Worm (Caenorhabditis elegans) whole organism, L2 larva: ENCODE results near the gene dhs-16.

Source experiments
- C34F6.9 ChIP-seq: fragments of 150-350 bp; optimal IDR thresholded peaks from 2 replicates; lab custom pipeline; 2014; ENCODE audit warnings: missing biosample characterization, missing genetic modification characterization
- F13H6.1 ChIP-seq: sonication (generic microtip); optimal IDR thresholded peaks from 2 replicates; lab custom pipeline; 2016; ENCODE audit warnings: missing genetic modification characterization, missing compliant biosample characterization
- R02D3.7 ChIP-seq: fragments of 150-350 bp; optimal IDR thresholded peaks from 2 replicates; lab custom pipeline; 2014; ENCODE audit warnings: missing biosample characterization, missing genetic modification characterization
- alr-1 ChIP-seq: fragments of 150-350 bp; optimal IDR thresholded peaks from 2 replicates; lab custom pipeline; 2014; ENCODE audit warnings: missing biosample characterization, missing genetic modification characterization
- aly-2 ChIP-seq: fragments of 150-350 bp; optimal IDR thresholded peaks from 2 replicates; lab custom pipeline; 2014; ENCODE audit warnings: missing biosample characterization, missing genetic modification characterization
- ama-1 ChIP-seq: fragments of 150-350 bp; optimal IDR thresholded peaks from 2 replicates; lab custom pipeline; 2018; ENCODE audit warnings: inconsistent platforms
- blmp-1 ChIP-seq: sonication (generic microtip); optimal IDR thresholded peaks from 2 replicates; lab custom pipeline; 2017; ENCODE audit warnings: missing genetic modification characterization, mild to moderate bottlenecking, missing compliant biosample characterization, antibody characterized with exemption, moderate library complexity; ENCODE audit not compliant: insufficient read depth
- ceh-16 ChIP-seq: fragments of 150-350 bp; optimal IDR thresholded peaks from 2 replicates; lab custom pipeline; 2014; ENCODE audit warnings: missing biosample characterization, missing genetic modification characterization
- ceh-82 ChIP-seq: fragments of 150-350 bp; optimal IDR thresholded peaks from 2 replicates; lab custom pipeline; 2014; ENCODE audit warnings: missing biosample characterization, missing genetic modification characterization
- crh-2 ChIP-seq: sonication (generic microtip); optimal IDR thresholded peaks from 2 replicates; lab custom pipeline; 2017; ENCODE audit warnings: missing biosample characterization, missing genetic modification characterization
- egl-27 ChIP-seq: sonication (generic microtip); optimal IDR thresholded peaks from 3 replicates; lab custom pipeline; 2017; ENCODE audit warnings: missing biosample characterization, missing genetic modification reagents, missing genetic modification characterization
- elt-1 ChIP-seq: fragments of 150-350 bp; optimal IDR thresholded peaks from 2 replicates; lab custom pipeline; 2014; ENCODE audit warnings: missing biosample characterization, missing genetic modification characterization
- elt-3 ChIP-seq: sonication (generic microtip); optimal IDR thresholded peaks from 2 replicates; lab custom pipeline; 2017; ENCODE audit warnings: missing biosample characterization, missing genetic modification characterization
- fos-1 ChIP-seq: fragments of 150-350 bp; optimal IDR thresholded peaks from 2 replicates; lab custom pipeline; 2014; ENCODE audit warnings: missing biosample characterization, missing genetic modification characterization
- gmeb-1 ChIP-seq: fragments of 150-350 bp; optimal IDR thresholded peaks from 2 replicates; lab custom pipeline; 2014; ENCODE audit warnings: missing biosample characterization, missing genetic modification characterization
- lin-11 ChIP-seq: fragments of 150-350 bp; sonication (generic microtip); optimal IDR thresholded peaks from 2 replicates; lab custom pipeline; 2014; ENCODE audit warnings: missing biosample characterization, missing genetic modification characterization, inconsistent platforms, mixed read lengths
- lin-13 ChIP-seq: fragments of 150-350 bp; optimal IDR thresholded peaks from 2 replicates; lab custom pipeline; 2014; ENCODE audit warnings: missing biosample characterization, missing genetic modification reagents, missing genetic modification characterization
- lin-39 ChIP-seq: fragments of 150-350 bp; optimal IDR thresholded peaks from 2 replicates; lab custom pipeline; 2014; ENCODE audit warnings: missing biosample characterization, missing genetic modification reagents, missing genetic modification characterization
- lsy-2 ChIP-seq, 2 experiments: fragments of 150-350 bp in 1 of 2; sonication (generic microtip) in 1 of 2; optimal IDR thresholded peaks; 2 replicates each; lab custom pipeline; 2014 to 2017; ENCODE audit warnings: missing biosample characterization in 2 of 2, missing genetic modification characterization in 2 of 2
- mab-5 ChIP-seq: fragments of 150-350 bp; optimal IDR thresholded peaks from 2 replicates; lab custom pipeline; 2014; ENCODE audit warnings: missing biosample characterization, missing genetic modification characterization
- mbf-1 ChIP-seq: sonication (generic microtip); optimal IDR thresholded peaks from 2 replicates; lab custom pipeline; 2017; ENCODE audit warnings: missing biosample characterization, missing genetic modification characterization
- nhr-11 ChIP-seq: fragments of 150-350 bp; optimal IDR thresholded peaks from 2 replicates; lab custom pipeline; 2014; ENCODE audit warnings: missing biosample characterization, missing genetic modification characterization
- nhr-129 ChIP-seq: fragments of 150-350 bp; optimal IDR thresholded peaks from 2 replicates; lab custom pipeline; 2014; ENCODE audit warnings: missing biosample characterization, missing genetic modification characterization
- nhr-21 ChIP-seq: fragments of 150-350 bp; optimal IDR thresholded peaks from 2 replicates; lab custom pipeline; 2014; ENCODE audit warnings: missing biosample characterization, missing genetic modification characterization
- nhr-237 ChIP-seq: fragments of 150-350 bp; optimal IDR thresholded peaks from 2 replicates; lab custom pipeline; 2014; ENCODE audit warnings: missing biosample characterization, missing genetic modification characterization
- nhr-25 ChIP-seq: fragments of 150-350 bp; sonication (generic microtip); optimal IDR thresholded peaks from 3 replicates; lab custom pipeline; 2014; ENCODE audit warnings: missing biosample characterization, missing genetic modification characterization
- nhr-6 ChIP-seq: fragments of 150-350 bp; optimal IDR thresholded peaks from 2 replicates; lab custom pipeline; 2014; ENCODE audit warnings: missing biosample characterization, missing genetic modification characterization
- peb-1 ChIP-seq: fragments of 150-350 bp; optimal IDR thresholded peaks from 2 replicates; lab custom pipeline; 2014; ENCODE audit warnings: missing biosample characterization, missing genetic modification characterization
- sem-4 ChIP-seq: fragments of 150-350 bp; optimal IDR thresholded peaks from 2 replicates; lab custom pipeline; 2014; ENCODE audit warnings: missing biosample characterization, missing genetic modification reagents, missing genetic modification characterization
- skn-1 ChIP-seq: sonication (generic microtip); optimal IDR thresholded peaks from 2 replicates; lab custom pipeline; 2017; ENCODE audit warnings: missing biosample characterization, missing genetic modification characterization
- sma-9 ChIP-seq, 2 experiments: fragments of 150-350 bp in 1 of 2; sonication (generic microtip) in 1 of 2; optimal IDR thresholded peaks; 2 replicates each; lab custom pipeline; 2014 to 2016; ENCODE audit warnings: missing genetic modification characterization in 2 of 2, mild to moderate bottlenecking in 1 of 2, missing biosample characterization in 1 of 2, missing compliant biosample characterization in 1 of 2, missing genetic modification reagents in 1 of 2, moderate library complexity in 1 of 2
- snpc-4 ChIP-seq: fragments of 150-350 bp; optimal IDR thresholded peaks from 2 replicates; lab custom pipeline; 2014; ENCODE audit warnings: missing biosample characterization, missing genetic modification characterization
- unc-39 ChIP-seq: fragments of 150-350 bp; optimal IDR thresholded peaks from 2 replicates; lab custom pipeline; 2014; ENCODE audit warnings: missing biosample characterization, missing genetic modification characterization
- unc-55 ChIP-seq: fragments of 150-350 bp; sonication (generic microtip); optimal IDR thresholded peaks from 3 replicates; lab custom pipeline; 2014; ENCODE audit warnings: missing biosample characterization, missing genetic modification reagents, missing genetic modification characterization
- unc-62 ChIP-seq: fragments of 150-350 bp; optimal IDR thresholded peaks from 2 replicates; lab custom pipeline; 2014; ENCODE audit warnings: missing biosample characterization, missing genetic modification reagents, missing genetic modification characterization
- zag-1 ChIP-seq: fragments of 150-350 bp; optimal IDR thresholded peaks from 2 replicates; lab custom pipeline; 2014; ENCODE audit warnings: missing biosample characterization, missing genetic modification characterization
- ztf-1 ChIP-seq: fragments of 200-800 bp; sonication (Bioruptor generic); conservative IDR thresholded peaks from 2 replicates; pipeline ENCODE4 v1.3.6; 2022; ENCODE audit warnings: missing genetic modification characterization, missing compliant biosample characterization
- ztf-11 ChIP-seq: sonication (generic microtip); optimal IDR thresholded peaks from 2 replicates; lab custom pipeline; 2017; ENCODE audit warnings: missing biosample characterization, missing genetic modification characterization
- ztf-4 ChIP-seq: fragments of 150-350 bp; optimal IDR thresholded peaks from 2 replicates; lab custom pipeline; 2014; ENCODE audit warnings: missing biosample characterization, missing genetic modification characterization

Gene dhs-16

DNA sequence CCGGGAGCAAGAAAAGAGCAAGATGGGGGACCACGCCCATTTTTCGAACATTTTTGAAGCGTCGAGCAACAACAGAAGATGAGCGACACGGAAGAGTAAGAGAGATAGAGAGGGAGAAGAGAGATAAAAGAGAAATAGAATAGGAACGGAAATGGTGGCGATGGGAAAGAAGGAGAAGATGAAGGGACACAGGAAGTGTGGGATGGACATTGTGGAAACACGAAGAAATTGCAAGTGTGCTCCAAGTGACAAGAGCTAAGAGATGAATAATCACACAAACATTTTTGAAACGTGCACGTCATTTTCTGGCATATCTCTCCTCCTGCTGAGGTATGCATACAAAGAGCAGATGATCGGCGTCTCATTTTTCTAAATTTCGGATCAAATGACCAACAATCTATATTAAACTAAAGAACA is 47.0 kb downstream of the dhs-16 start (continued):
- TF ChIP-seq alr-1 (no peak), sem-4 (tag; lab: Kevin White, UChicago) (peak; percentile 48), aly-2 (no peak), snpc-4 (tag; lab: Kevin White, UChicago) (peak; percentile 29), R02D3.7 (tag; lab: Kevin White, UChicago) (no peak), nhr-21 (tag; lab: Kevin White, UChicago) (no peak), nhr-25 (tag; lab: Kevin White, UChicago) (no peak)

DNA sequence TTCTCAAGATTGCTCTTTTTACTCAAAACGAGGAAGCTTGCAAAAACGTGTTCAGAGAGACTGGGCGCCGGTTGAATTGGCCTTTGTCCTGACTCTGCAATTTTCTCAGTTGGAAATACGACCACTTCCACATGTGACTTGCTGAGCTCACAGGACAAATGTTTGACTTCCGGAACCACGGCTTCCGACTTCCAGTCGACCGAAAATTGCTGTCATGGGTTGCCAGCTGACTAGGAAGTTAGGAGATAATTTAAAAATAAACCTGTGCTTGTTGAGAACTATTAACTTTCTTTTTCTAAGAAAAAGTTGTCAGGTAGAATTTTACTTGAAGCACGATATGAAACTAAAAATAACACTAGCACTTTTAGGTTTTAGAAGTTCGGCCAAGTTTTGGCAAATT is 48.0 kb downstream of the dhs-16 start:
- TF ChIP-seq lin-39 (tag; lab: Kevin White, UChicago) (no peak), sma-9 (GFP tag; optimal IDR thresholded peaks at IDR 0.05; lab: Kevin White, UChicago) (peak; percentile 67), sma-9 (tag; optimal IDR thresholded peaks at IDR 0.05; lab: Kevin White, UChicago) (no peak), blmp-1 (tag; lab: Kevin White, UChicago) (no peak), ztf-1 (no peak)

DNA sequence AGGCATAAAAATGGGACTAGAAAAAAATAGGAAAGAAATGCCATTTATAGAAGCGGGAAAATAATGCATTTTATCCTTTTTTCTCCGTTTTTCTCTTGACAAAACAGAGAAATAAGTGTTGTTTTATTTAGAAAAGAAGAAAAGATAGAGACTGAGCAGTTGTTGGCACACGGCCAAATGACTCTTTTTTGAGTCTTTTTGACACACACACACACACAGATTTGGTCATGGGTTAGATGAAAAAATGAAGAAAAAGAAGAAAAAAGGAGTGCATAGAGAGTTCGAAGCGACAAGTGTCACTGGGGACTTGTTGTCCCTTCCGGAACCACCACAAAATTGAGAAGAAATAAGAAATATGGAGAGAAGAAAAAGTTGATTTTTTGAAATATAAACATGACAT is 50.0 kb downstream of the dhs-16 start:
- no peak for TF ChIP-seq ceh-82 (tag; lab: Kevin White, UChicago)
- no peak for TF ChIP-seq elt-1 (tag; lab: Kevin White, UChicago)
- TF ChIP-seq ceh-16 (tag; lab: Kevin White, UChicago): no peak
- no peak for TF ChIP-seq ama-1 (lab: Kevin White, UChicago)
- TF ChIP-seq sem-4 (tag; lab: Kevin White, UChicago): no peak
- no peak for TF ChIP-seq nhr-6 (tag; lab: Kevin White, UChicago)
- no peak for TF ChIP-seq mbf-1 (tag; lab: Kevin White, UChicago)
- no peak for TF ChIP-seq ztf-11 (tag; lab: Kevin White, UChicago)
- no peak for TF ChIP-seq unc-55 (GFP tag; lab: Kevin White, UChicago)
- TF ChIP-seq lin-13: no peak
- TF ChIP-seq fos-1: no peak
- no peak for TF ChIP-seq egl-27 (tag; lab: Kevin White, UChicago)
- peak; percentile 23 for TF ChIP-seq crh-2 (tag; lab: Kevin White, UChicago)
- TF ChIP-seq alr-1: no peak
- TF ChIP-seq ztf-1: no peak
- TF ChIP-seq ztf-4 (tag; lab: Kevin White, UChicago): no peak
- no peak for TF ChIP-seq unc-39 (tag; lab: Kevin White, UChicago)
- TF ChIP-seq nhr-129: peak; percentile 56
- no peak for TF ChIP-seq nhr-11 (tag; lab: Kevin White, UChicago)
- peak; percentile 53 for TF ChIP-seq mab-5 (tag; lab: Kevin White, UChicago)
- TF ChIP-seq nhr-25 (tag; lab: Kevin White, UChicago): no peak
- TF ChIP-seq zag-1 (tag; lab: Kevin White, UChicago): peak; percentile 58
- no peak for TF ChIP-seq gmeb-1 (tag; lab: Kevin White, UChicago)
- TF ChIP-seq lsy-2 (tag; optimal IDR thresholded peaks at IDR 0.05; lab: Kevin White, UChicago): peak in 1 of 2 experiments; percentile 51
- peak; percentile 37 for TF ChIP-seq F13H6.1 (tag; lab: Kevin White, UChicago)
- TF ChIP-seq lin-11 (tag; lab: Kevin White, UChicago): no peak
- peak; percentile 65 for TF ChIP-seq C34F6.9 (tag; lab: Kevin White, UChicago)
- peak; percentile 1 for TF ChIP-seq sma-9 (GFP tag; optimal IDR thresholded peaks at IDR 0.05; lab: Kevin White, UChicago)
- no peak for TF ChIP-seq sma-9 (tag; optimal IDR thresholded peaks at IDR 0.05; lab: Kevin White, UChicago)
- no peak for TF ChIP-seq aly-2
- TF ChIP-seq elt-3 (tag; lab: Kevin White, UChicago): no peak
- TF ChIP-seq, all 48 proteins: peak for 8

DNA sequence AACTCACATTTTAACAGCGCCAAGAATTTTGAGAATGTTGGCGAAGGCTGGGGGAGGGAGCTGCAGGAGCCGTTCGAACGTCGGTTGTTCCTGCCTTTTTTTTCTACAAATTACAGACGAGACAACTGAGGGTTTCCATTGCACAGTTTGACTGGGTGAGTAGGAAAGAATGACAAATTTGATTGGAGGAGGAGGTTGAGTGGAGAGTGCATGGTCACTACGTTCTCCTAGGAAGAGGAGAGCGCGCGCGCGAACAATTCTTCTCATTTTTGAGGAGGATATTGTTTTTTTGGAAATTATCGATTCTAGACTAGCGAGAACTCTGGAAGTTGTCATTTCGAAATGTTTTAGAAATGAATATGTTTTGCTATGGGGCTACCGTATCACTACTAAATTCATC is 51.2 kb downstream of the dhs-16 start, which contains the start of gene dhs-17:
Gene dhs-17, minus strand, starts transcription at position 101 of the 400 bp plus-strand sequence.
- TF ChIP-seq unc-62: no peak
- TF ChIP-seq unc-39 (tag; lab: Kevin White, UChicago): no peak
- no peak for TF ChIP-seq snpc-4 (tag; lab: Kevin White, UChicago)
- no peak for TF ChIP-seq ztf-11 (tag; lab: Kevin White, UChicago)
- no peak for TF ChIP-seq peb-1 (tag; lab: Kevin White, UChicago)
- TF ChIP-seq blmp-1 (tag; lab: Kevin White, UChicago): no peak
- TF ChIP-seq nhr-6 (tag; lab: Kevin White, UChicago): no peak
- TF ChIP-seq skn-1 (tag; lab: Kevin White, UChicago): no peak
- no peak for TF ChIP-seq aly-2
- TF ChIP-seq C34F6.9 (tag; lab: Kevin White, UChicago): no peak
- TF ChIP-seq nhr-129: no peak
- no peak for TF ChIP-seq nhr-237 (tag; lab: Kevin White, UChicago)
